Worm (Caenorhabditis elegans): ENCODE data around the gene unc-61.

The unc-61 gene

ce11 chrV:14696604-14697307 lies 37.3 kb downstream of the unc-61 start, which contains the start of gene unc-112 (continued):
- TF ChIP-seq dpl-1 (GFP tag; optimal IDR thresholded peaks at IDR 0.05): peak; percentile 41 to 62 (median 44)
- no peak for TF ChIP-seq grh-1 (GFP tag; IDR thresholded peaks at IDR 0.05)
- TF ChIP-seq hlh-4 (tag; optimal IDR thresholded peaks at IDR 0.05): no peak
- no peak for TF ChIP-seq nhr-76 (tag; optimal IDR thresholded peaks at IDR 0.05)
- TF ChIP-seq lsy-2 (tag; optimal IDR thresholded peaks at IDR 0.05): peak; percentile 46 to 84
- TF ChIP-seq nhr-12 (tag; optimal IDR thresholded peaks at IDR 0.05): no peak
- TF ChIP-seq fkh-8 (tag; optimal IDR thresholded peaks at IDR 0.05): no peak
- no peak for TF ChIP-seq tlp-1 (tag; optimal IDR thresholded peaks at IDR 0.05)
- TF ChIP-seq lin-39 (tag; optimal IDR thresholded peaks at IDR 0.05): no peak
- TF ChIP-seq jun-1 (tag; optimal IDR thresholded peaks at IDR 0.05): peak; percentile 49
- no peak for TF ChIP-seq sup-37 (GFP tag; optimal IDR thresholded peaks at IDR 0.05)
- TF ChIP-seq rnt-1 (tag; optimal IDR thresholded peaks at IDR 0.05): peak; percentile 64
- TF ChIP-seq ces-1 (GFP tag; optimal IDR thresholded peaks at IDR 0.05): no peak
- no peak for TF ChIP-seq ztf-11 (tag; optimal IDR thresholded peaks at IDR 0.05)
- no peak for TF ChIP-seq pqm-1 (tag; optimal IDR thresholded peaks at IDR 0.05)
- no peak for TF ChIP-seq nhr-237 (tag; optimal IDR thresholded peaks at IDR 0.05)
- peak; percentile 98 for TF ChIP-seq lin-14 (GFP tag; optimal IDR thresholded peaks at IDR 0.05)
- no peak for TF ChIP-seq ets-5 (GFP tag; IDR thresholded peaks at IDR 0.05)
- no peak for TF ChIP-seq efl-3 (GFP tag; optimal IDR thresholded peaks at IDR 0.05)
- TF ChIP-seq sptf-1 (tag; optimal IDR thresholded peaks at IDR 0.05): no peak
- peak; percentile 43 for TF ChIP-seq ztf-4 (tag; optimal IDR thresholded peaks at IDR 0.05)
- peak; percentile 92 for TF ChIP-seq mep-1 (tag; optimal IDR thresholded peaks at IDR 0.05)
- TF ChIP-seq xbp-1 (tag; optimal IDR thresholded peaks at IDR 0.05): peak; percentile 47
- TF ChIP-seq C04F5.9 (tag; optimal IDR thresholded peaks at IDR 0.05): no peak
- peak; percentile 57 to 65 for TF ChIP-seq lin-35 (GFP tag; optimal IDR thresholded peaks at IDR 0.05)
- TF ChIP-seq C16A3.4 (tag; optimal IDR thresholded peaks at IDR 0.05): peak; percentile 52
- TF ChIP-seq aly-2 (tag; optimal IDR thresholded peaks at IDR 0.05): peak; percentile 5
- peak; percentile 62 for TF ChIP-seq nhr-19 (GFP tag; conservative IDR thresholded peaks at IDR 0.05)
- TF ChIP-seq aha-1 (tag; optimal IDR thresholded peaks at IDR 0.05): no peak
- peak; percentile 53 for TF ChIP-seq nhr-90 (tag; optimal IDR thresholded peaks at IDR 0.05; ENCODE audit: poor library complexity)
- no peak for TF ChIP-seq egl-13 (tag; optimal IDR thresholded peaks at IDR 0.05)
- TF ChIP-seq nhr-47 (tag; optimal IDR thresholded peaks at IDR 0.05): no peak
- peak; percentile 76 for TF ChIP-seq nhr-20 (tag; optimal IDR thresholded peaks at IDR 0.05)
- peak; percentile 99 for TF ChIP-seq pag-3 (tag; optimal IDR thresholded peaks at IDR 0.05; ENCODE audit: borderline replicate concordance, insufficient read depth)
- peak; percentile 67 to 75 for TF ChIP-seq efl-1 (optimal IDR thresholded peaks at IDR 0.05)
- peak; percentile 40 to 94 for TF ChIP-seq efl-1 (GFP tag; optimal IDR thresholded peaks at IDR 0.05 in 1 of 2)
- no peak for TF ChIP-seq nhr-84 (tag; optimal IDR thresholded peaks at IDR 0.05)
- no peak for TF ChIP-seq ama-1 (optimal IDR thresholded peaks at IDR 0.05)
- peak; percentile 51 for TF ChIP-seq blmp-1 (tag; optimal IDR thresholded peaks at IDR 0.05)
- peak; percentile 84 for TF ChIP-seq snu-23 (GFP tag; optimal IDR thresholded peaks at IDR 0.05)
- TF ChIP-seq tbx-2 (tag; optimal IDR thresholded peaks at IDR 0.05): peak; percentile 33
- peak; percentile 47 for TF ChIP-seq skn-1 (tag; optimal IDR thresholded peaks at IDR 0.05)
- TF ChIP-seq lin-13 (GFP tag; optimal IDR thresholded peaks at IDR 0.05): peak; percentile 1
- peak; percentile 41 for TF ChIP-seq nhr-85 (tag)
- TF ChIP-seq nhr-77 (tag; optimal IDR thresholded peaks at IDR 0.05): no peak
- no peak for TF ChIP-seq C34B4.2 (tag; optimal IDR thresholded peaks at IDR 0.05)
- TF ChIP-seq ceh-82 (tag; optimal IDR thresholded peaks at IDR 0.05): peak; percentile 33 to 45 (median 38)
- no peak for TF ChIP-seq unc-30 (tag; optimal IDR thresholded peaks at IDR 0.05)
- TF ChIP-seq unc-130 (tag; optimal IDR thresholded peaks at IDR 0.05): peak; percentile 20
- TF ChIP-seq snpc-4 (tag; optimal IDR thresholded peaks at IDR 0.05): peak; percentile 60
